Fruit fly (Drosophila melanogaster) whole organism, embryonic: ENCODE data around the gene Moca-cyp.

ENCODE experiments used
- CG10274 ChIP-seq: fragments of 200-800 bp; sonication (Bioruptor generic); optimal IDR thresholded peaks from 3 replicates; lab custom pipeline; 2017; ENCODE audit warnings: missing biosample characterization, mild to moderate bottlenecking, missing genetic modification characterization
- CG11398 ChIP-seq: fragments of 200-800 bp; sonication (Bioruptor generic); optimal IDR thresholded peaks from 2 replicates; lab custom pipeline; 2016; ENCODE audit warnings: missing biosample characterization, missing genetic modification characterization
- CG12071 ChIP-seq: fragments of 200-800 bp; sonication (Bioruptor generic); optimal IDR thresholded peaks from 3 replicates; lab custom pipeline; 2018; ENCODE audit warnings: missing biosample characterization, mild to moderate bottlenecking, missing genetic modification characterization
- CG1233 ChIP-seq: fragments of 200-800 bp; sonication (Bioruptor generic); optimal IDR thresholded peaks from 4 replicates; lab custom pipeline; 2018; ENCODE audit warnings: missing biosample characterization, mild to moderate bottlenecking, missing genetic modification characterization
- CG15269 ChIP-seq: fragments of 200-800 bp; sonication (Bioruptor generic); optimal IDR thresholded peaks from 2 replicates; lab custom pipeline; 2018; ENCODE audit warnings: missing biosample characterization, mild to moderate bottlenecking, missing genetic modification characterization, moderate library complexity
- CG17385 ChIP-seq: fragments of 200-800 bp; sonication (Bioruptor generic); optimal IDR thresholded peaks from 3 replicates; lab custom pipeline; 2018; ENCODE audit warnings: missing biosample characterization, mild to moderate bottlenecking, missing genetic modification characterization
- CG2116 ChIP-seq: fragments of 200-800 bp; sonication (Bioruptor generic); optimal IDR thresholded peaks from 3 replicates; lab custom pipeline; 2018; ENCODE audit warnings: missing biosample characterization, mild to moderate bottlenecking, missing genetic modification characterization
- CG2202 ChIP-seq: fragments of 200-800 bp; sonication (Bioruptor generic); optimal IDR thresholded peaks from 2 replicates; lab custom pipeline; 2018; ENCODE audit warnings: missing biosample characterization, mild to moderate bottlenecking, missing genetic modification characterization
- CG33213 ChIP-seq: fragments of 200-800 bp; sonication (Bioruptor generic); optimal IDR thresholded peaks from 3 replicates; lab custom pipeline; 2016; ENCODE audit warnings: missing biosample characterization, missing genetic modification characterization
- CG34376 ChIP-seq: fragments of 200-800 bp; sonication (Bioruptor generic); optimal IDR thresholded peaks from 2 replicates; lab custom pipeline; 2018; ENCODE audit warnings: missing biosample characterization, mild to moderate bottlenecking, missing genetic modification characterization
- CG5953 ChIP-seq: fragments of 200-800 bp; sonication (Bioruptor generic); IDR thresholded peaks from 2 replicates; pipeline ENCODE4 v1.3.6; 2022; ENCODE audit warnings: missing biosample characterization, missing genetic modification characterization
- CG6854 ChIP-seq: fragments of 200-800 bp; sonication (Bioruptor generic); optimal IDR thresholded peaks from 3 replicates; lab custom pipeline; 2017; ENCODE audit warnings: missing biosample characterization, mild to moderate bottlenecking, missing genetic modification characterization
- CG8359 ChIP-seq: fragments of 200-800 bp; sonication (Bioruptor generic); optimal IDR thresholded peaks from 2 replicates; lab custom pipeline; 2017; ENCODE audit warnings: missing biosample characterization, mild to moderate bottlenecking, missing genetic modification characterization, borderline replicate concordance
- CG9727 ChIP-seq: fragments of 200-800 bp; sonication (Bioruptor generic); optimal IDR thresholded peaks from 3 replicates; lab custom pipeline; 2017; ENCODE audit warnings: missing biosample characterization, mild to moderate bottlenecking, missing genetic modification characterization
- CG9876 ChIP-seq: fragments of 200-800 bp; sonication (Bioruptor generic); optimal IDR thresholded peaks from 2 replicates; lab custom pipeline; 2016; ENCODE audit warnings: missing biosample characterization, missing genetic modification characterization
- Dek ChIP-seq: fragments of 200-800 bp; sonication (Bioruptor generic); optimal IDR thresholded peaks from 3 replicates; lab custom pipeline; 2019; ENCODE audit warnings: missing biosample characterization, mild to moderate bottlenecking, missing genetic modification characterization, moderate library complexity
- Doc3 ChIP-seq: fragments of 200-800 bp; sonication (Bioruptor generic); IDR thresholded peaks from 3 replicates; pipeline ENCODE4 v1.3.6; 2022; ENCODE audit warnings: missing biosample characterization, missing genetic modification characterization; ENCODE audit not compliant: partially characterized antibody
- H15 ChIP-seq: fragments of 200-800 bp; sonication (Bioruptor generic); IDR thresholded peaks from 3 replicates; pipeline ENCODE4 v1.3.6; 2022; ENCODE audit warnings: missing biosample characterization, missing genetic modification characterization
- HLH54F ChIP-seq: fragments of 200-800 bp; sonication (Bioruptor generic); optimal IDR thresholded peaks from 3 replicates; lab custom pipeline; 2016; ENCODE audit warnings: missing biosample characterization, missing genetic modification characterization
- Hand ChIP-seq: fragments of 200-800 bp; sonication (Bioruptor generic); optimal IDR thresholded peaks from 2 replicates; lab custom pipeline; 2017; ENCODE audit warnings: mild to moderate bottlenecking, missing biosample characterization, missing genetic modification reagents, missing genetic modification characterization
- Hey ChIP-seq: fragments of 200-800 bp; sonication (Bioruptor generic); optimal IDR thresholded peaks from 3 replicates; lab custom pipeline; 2018; ENCODE audit warnings: missing biosample characterization, mild to moderate bottlenecking, missing genetic modification characterization
- MBD-R2 ChIP-seq: fragments of 200-800 bp; sonication (Bioruptor generic); IDR thresholded peaks from 2 replicates; pipeline ENCODE4 v1.3.6; 2022; ENCODE audit warnings: missing biosample characterization, missing genetic modification characterization
- Max ChIP-seq: fragments of 200-800 bp; sonication (Bioruptor generic); optimal IDR thresholded peaks from 2 replicates; lab custom pipeline; 2016; ENCODE audit warnings: missing biosample characterization, mild to moderate bottlenecking, missing genetic modification characterization
- Med ChIP-seq: fragments of 200-800 bp; sonication (Bioruptor generic); peaks from one replicate; lab custom pipeline; 2016; ENCODE audit warnings: missing biosample characterization, missing genetic modification characterization, mild to moderate bottlenecking, inconsistent platforms, moderate library complexity
- Oaz ChIP-seq: fragments of 200-800 bp; sonication (Bioruptor generic); IDR thresholded peaks from 2 replicates; pipeline ENCODE4 v1.3.6; 2022; ENCODE audit warnings: missing biosample characterization, missing genetic modification characterization
- Oli ChIP-seq: fragments of 200-800 bp; sonication (Bioruptor generic); optimal IDR thresholded peaks from 2 replicates; lab custom pipeline; 2018; ENCODE audit warnings: missing biosample characterization, mild to moderate bottlenecking, missing genetic modification characterization, moderate library complexity
- Opbp ChIP-seq: fragments of 200-800 bp; sonication (Bioruptor generic); IDR thresholded peaks from 3 replicates; pipeline ENCODE4 v1.3.6; 2022; ENCODE audit warnings: missing biosample characterization, missing genetic modification characterization; ENCODE audit not compliant: partially characterized antibody
- PHDP ChIP-seq: fragments of 200-800 bp; sonication (Bioruptor generic); optimal IDR thresholded peaks from 3 replicates; lab custom pipeline; 2018; ENCODE audit warnings: missing biosample characterization, mild to moderate bottlenecking, missing genetic modification characterization, moderate library complexity
- az2 ChIP-seq: fragments of 200-800 bp; sonication (Bioruptor generic); optimal IDR thresholded peaks from 3 replicates; lab custom pipeline; 2016; ENCODE audit warnings: missing biosample characterization, missing genetic modification characterization
- btn ChIP-seq: fragments of 200-800 bp; sonication (Bioruptor generic); optimal IDR thresholded peaks from 2 replicates; lab custom pipeline; 2016; ENCODE audit warnings: missing biosample characterization, missing genetic modification characterization
- ci ChIP-seq: fragments of 200-800 bp; sonication (Bioruptor generic); IDR thresholded peaks from 3 replicates; pipeline ENCODE4 v1.3.6; 2022; ENCODE audit warnings: missing biosample characterization, missing genetic modification characterization
- cwo ChIP-seq: fragments of 200-800 bp; sonication (Bioruptor generic); optimal IDR thresholded peaks from 3 replicates; lab custom pipeline; 2017; ENCODE audit warnings: missing biosample characterization, missing genetic modification characterization, mild to moderate bottlenecking, moderate library complexity, missing genetic modification reagents
- dm ChIP-seq: fragments of 200-800 bp; sonication (Bioruptor generic); optimal IDR thresholded peaks from 3 replicates; lab custom pipeline; 2016; ENCODE audit warnings: missing biosample characterization, missing genetic modification characterization
- dmrt11E ChIP-seq: fragments of 200-800 bp; sonication (Bioruptor generic); optimal IDR thresholded peaks from 3 replicates; lab custom pipeline; 2018; ENCODE audit warnings: missing biosample characterization, mild to moderate bottlenecking, missing genetic modification characterization, moderate library complexity
- dysf ChIP-seq: fragments of 200-800 bp; sonication (Bioruptor generic); IDR thresholded peaks from 3 replicates; pipeline ENCODE4 v1.3.6; 2022; ENCODE audit warnings: missing biosample characterization, missing genetic modification characterization
- gro ChIP-seq: fragments of 200-800 bp; sonication (Bioruptor generic); optimal IDR thresholded peaks from 2 replicates; lab custom pipeline; 2016; ENCODE audit warnings: missing biosample characterization, missing genetic modification characterization
- lmd ChIP-seq: fragments of 200-800 bp; sonication (Bioruptor generic); IDR thresholded peaks from 2 replicates; pipeline ENCODE4 v1.3.6; 2022; ENCODE audit warnings: missing biosample characterization, missing genetic modification characterization
- maf-S ChIP-seq: fragments of 200-800 bp; sonication (Bioruptor generic); optimal IDR thresholded peaks from 2 replicates; lab custom pipeline; 2016; ENCODE audit warnings: missing biosample characterization, missing genetic modification characterization
- odd ChIP-seq: fragments of 200-800 bp; sonication (Bioruptor generic); optimal IDR thresholded peaks from 2 replicates; lab custom pipeline; 2017; ENCODE audit warnings: missing biosample characterization, mild to moderate bottlenecking, missing genetic modification characterization
- org-1 ChIP-seq: fragments of 200-800 bp; sonication (Bioruptor generic); optimal IDR thresholded peaks from 2 replicates; lab custom pipeline; 2017; ENCODE audit warnings: missing biosample characterization, missing genetic modification characterization
- psq ChIP-seq: fragments of 200-800 bp; sonication (Bioruptor generic); optimal IDR thresholded peaks from 2 replicates; lab custom pipeline; 2017; ENCODE audit warnings: missing biosample characterization, missing genetic modification characterization
- rib ChIP-seq: fragments of 200-800 bp; sonication (Bioruptor generic); IDR thresholded peaks from 2 replicates; pipeline ENCODE4 v1.3.6; 2022; ENCODE audit warnings: missing biosample characterization, missing genetic modification characterization
- salm ChIP-seq: fragments of 200-800 bp; sonication (Bioruptor generic); optimal IDR thresholded peaks from 2 replicates; lab custom pipeline; 2018; ENCODE audit warnings: missing biosample characterization, mild to moderate bottlenecking, missing genetic modification characterization
- slp2 ChIP-seq: fragments of 200-800 bp; sonication (Bioruptor generic); optimal IDR thresholded peaks from 2 replicates; lab custom pipeline; 2016; ENCODE audit warnings: missing biosample characterization, missing genetic modification characterization
- stwl ChIP-seq: fragments of 200-800 bp; sonication (Bioruptor generic); optimal IDR thresholded peaks from 3 replicates; lab custom pipeline; 2018; ENCODE audit warnings: missing biosample characterization, mild to moderate bottlenecking, missing genetic modification characterization, moderate library complexity
- sug ChIP-seq: fragments of 200-800 bp; optimal IDR thresholded peaks from 2 replicates; lab custom pipeline; 2019; ENCODE audit warnings: missing biosample characterization, mild to moderate bottlenecking, missing genetic modification characterization, moderate library complexity
- trh ChIP-seq: fragments of 200-800 bp; sonication (Bioruptor generic); optimal IDR thresholded peaks from 2 replicates; lab custom pipeline; 2016; ENCODE audit warnings: missing biosample characterization, missing genetic modification characterization
- usp ChIP-seq: fragments of >200 bp; optimal IDR thresholded peaks from 2 replicates; lab custom pipeline; 2017; ENCODE audit warnings: missing biosample characterization, missing genetic modification characterization
- wek ChIP-seq: fragments of 200-800 bp; sonication (Bioruptor generic); optimal IDR thresholded peaks from 3 replicates; lab custom pipeline; 2018; ENCODE audit warnings: missing biosample characterization, mild to moderate bottlenecking, missing genetic modification characterization, moderate library complexity

Moca-cyp gene

DNA sequence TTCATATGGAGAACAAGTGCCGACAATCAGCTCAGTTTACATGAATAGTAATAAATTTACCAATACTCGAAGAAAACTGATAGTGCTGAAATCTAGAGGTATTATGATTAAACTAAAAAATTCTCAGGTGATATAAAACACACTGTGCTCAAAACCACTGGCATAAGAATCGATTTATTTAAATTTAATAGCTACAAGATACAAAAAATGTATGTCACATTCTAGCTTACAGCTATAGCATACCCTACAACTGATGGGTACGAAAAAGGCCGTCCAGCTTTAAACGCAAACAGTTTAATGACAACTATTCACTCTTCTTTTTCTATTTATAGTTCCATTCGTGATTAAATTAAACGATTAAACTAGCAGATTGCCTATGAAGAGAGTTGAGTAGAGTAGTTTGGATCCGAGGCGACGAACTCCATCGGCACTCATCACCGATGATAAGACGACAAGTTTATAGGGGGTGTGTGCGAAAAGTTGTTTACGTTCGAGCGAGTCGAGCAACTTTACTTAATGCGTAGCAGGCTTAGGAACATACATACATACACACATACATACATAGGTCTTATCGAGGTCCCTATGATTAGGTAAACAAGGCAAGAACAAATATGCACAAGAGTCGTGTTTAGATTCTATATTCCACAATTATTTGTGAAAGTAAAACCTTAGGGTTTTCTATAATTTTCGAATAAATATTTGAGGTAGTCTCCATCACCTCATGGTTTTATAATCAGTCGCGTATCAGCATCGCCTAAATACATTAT lies 11.2 kb upstream of the Moca-cyp start (continued):
- TF ChIP-seq MBD-R2 (GFP tag; lab: Robert Waterston, UW) (peak; percentile 35; the same call in 1 of the 2 replicates), slp2 (GFP tag; lab: Kevin White, UChicago) (peak; percentile 47), CG5953 (GFP tag; lab: Robert Waterston, UW) (peak; percentile 73), stwl (peak; percentile 20), Hey (tag; lab: Kevin White, UChicago) (peak; percentile 33), odd (GFP tag; lab: Kevin White, UChicago) (peak; percentile 56), ci (GFP tag; lab: Robert Waterston, UW) (peak; percentile 90), CG2202 (tag; lab: Kevin White, UChicago) (peak; percentile 86), PHDP (peak; percentile 63), sug (tag; lab: Kevin White, UChicago) (peak; percentile 87), usp (GFP tag; lab: Kevin White, UChicago) (no peak), gro (GFP tag; lab: Kevin White, UChicago) (peak; percentile 74), dysf (GFP tag; lab: Robert Waterston, UW) (peak; percentile 74), btn (GFP tag; lab: Kevin White, UChicago) (peak; percentile 46), CG8359 (GFP tag; lab: Kevin White, UChicago) (peak; percentile 72), trh (GFP tag; lab: Kevin White, UChicago) (peak; percentile 39), az2 (GFP tag; lab: Kevin White, UChicago) (peak; percentile 38), org-1 (GFP tag; lab: Kevin White, UChicago) (peak; percentile 74), rib (GFP tag; lab: Robert Waterston, UW) (peak; percentile 83), Med (GFP tag; lab: Kevin White, UChicago) (peak; percentile 93), H15 (peak; percentile 40), salm (tag; lab: Kevin White, UChicago) (no peak), CG11398 (GFP tag; lab: Kevin White, UChicago) (peak; percentile 82), HLH54F (peak; percentile 49), Oli (peak; percentile 5), Dek (tag; lab: Kevin White, UChicago) (peak; percentile 49), wek (GFP tag; lab: Kevin White, UChicago) (peak; percentile 79), CG2116 (GFP tag; lab: Kevin White, UChicago) (peak; percentile 26), maf-S (GFP tag; lab: Kevin White, UChicago) (peak; percentile 58), psq (peak; percentile 67), lmd (GFP tag; lab: Robert Waterston, UW) (peak; percentile 76), CG9727 (GFP tag; lab: Kevin White, UChicago) (peak; percentile 89), CG17385 (GFP tag; lab: Kevin White, UChicago) (peak; percentile 61), CG1233 (GFP tag; lab: Kevin White, UChicago) (peak; percentile 64), CG9876 (GFP tag; lab: Kevin White, UChicago) (peak; percentile 50), dmrt11E (tag; lab: Kevin White, UChicago) (peak; percentile 85), Max (GFP tag; lab: Kevin White, UChicago) (peak; percentile 71), cwo (GFP tag; lab: Kevin White, UChicago) (peak; percentile 81), Opbp (no peak), CG10274 (peak; percentile 24), CG15269 (tag; lab: Kevin White, UChicago) (peak; percentile 74), Doc3 (GFP tag; lab: Robert Waterston, UW) (no peak), Hand (GFP tag; lab: Kevin White, UChicago) (peak; percentile 71), dm (GFP tag; lab: Kevin White, UChicago) (peak; percentile 0), CG33213 (GFP tag; lab: Kevin White, UChicago) (peak; percentile 84), CG6854 (GFP tag; lab: Kevin White, UChicago) (peak; percentile 3), Oaz (GFP tag; lab: Robert Waterston, UW) (peak; percentile 68), CG12071 (GFP tag; lab: Kevin White, UChicago) (peak; percentile 22), CG34376 (GFP tag; lab: Kevin White, UChicago) (peak; percentile 68)
